Fruit fly (Drosophila melanogaster): ENCODE results near the gene dpr2.

DNA sequence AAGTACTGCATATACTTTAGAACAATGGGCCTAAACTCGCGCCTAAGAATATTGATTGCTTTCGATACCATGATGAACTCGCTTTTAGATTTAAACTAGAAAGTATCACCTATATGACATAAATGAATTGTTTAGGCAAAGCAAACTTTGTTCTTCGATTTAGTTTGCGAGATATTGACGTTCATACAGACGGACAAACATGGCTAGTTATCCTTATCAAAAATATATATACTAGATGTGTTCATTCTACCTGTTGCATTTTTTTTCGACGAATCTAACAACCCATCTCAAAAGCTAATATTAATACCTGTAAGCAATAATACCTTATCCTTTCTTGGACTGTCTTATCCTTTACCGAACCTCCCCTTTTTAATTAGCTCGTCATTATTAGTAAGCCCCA, 62.3 kb downstream of the dpr2 start, which contains the start of gene CG14070:
- TF ChIP-seq OdsH (GFP tag; optimal IDR thresholded peaks at IDR 0.05) (no peak), Myc (optimal IDR thresholded peaks at IDR 0.05) (no peak), Mio (GFP tag; optimal IDR thresholded peaks at IDR 0.05) (no peak), pan (optimal IDR thresholded peaks at IDR 0.05) (no peak), lola (GFP tag; optimal IDR thresholded peaks at IDR 0.05) (no peak), sage (GFP tag; optimal IDR thresholded peaks at IDR 0.05) (no peak), Hr78 (GFP tag; optimal IDR thresholded peaks at IDR 0.05) (no peak), GATAd (GFP tag; optimal IDR thresholded peaks at IDR 0.05) (no peak), ey (GFP tag; optimal IDR thresholded peaks at IDR 0.05) (no peak), rgr (GFP tag; optimal IDR thresholded peaks at IDR 0.05) (no peak)
